Worm (Caenorhabditis elegans) whole organism, early embryonic: ENCODE data around the gene C24H11.2.

Experiments used
- B0310.2 ChIP-seq: sonication (generic microtip); optimal IDR thresholded peaks from 2 replicates; lab custom pipeline; 2016; ENCODE audit warnings: mild to moderate bottlenecking, missing genetic modification characterization, missing compliant biosample characterization
- F13C5.2 ChIP-seq: sonication (generic microtip); optimal IDR thresholded peaks from 2 replicates; lab custom pipeline; 2017; ENCODE audit warnings: mild to moderate bottlenecking, missing genetic modification characterization, inconsistent platforms, missing compliant biosample characterization
- aly-1 ChIP-seq: sonication (generic microtip); optimal IDR thresholded peaks from 2 replicates; lab custom pipeline; 2016; ENCODE audit warnings: missing genetic modification characterization, missing compliant biosample characterization
- ama-1 ChIP-seq: fragments of 150-350 bp; optimal IDR thresholded peaks from 2 replicates; lab custom pipeline; 2014
- ceh-13 ChIP-seq: fragments of 200-800 bp; sonication (Bioruptor generic); optimal IDR thresholded peaks from 2 replicates; lab custom pipeline; 2018; ENCODE audit warnings: mild to moderate bottlenecking, missing genetic modification characterization, missing compliant biosample characterization
- ceh-36 ChIP-seq: sonication (generic microtip); optimal IDR thresholded peaks from 2 replicates; lab custom pipeline; 2016; ENCODE audit warnings: missing genetic modification characterization, inconsistent platforms, missing compliant biosample characterization
- ets-7 ChIP-seq: sonication (generic microtip); optimal IDR thresholded peaks from 2 replicates; lab custom pipeline; 2016; ENCODE audit warnings: missing genotype, missing genetic modification characterization, missing compliant biosample characterization
- flt-1 ChIP-seq: fragments of 200-800 bp; sonication (Bioruptor generic); IDR thresholded peaks from 2 replicates; pipeline ENCODE4 v1.3.6; 2022; ENCODE audit warnings: missing genetic modification characterization, missing compliant biosample characterization
- hmbx-1 ChIP-seq: sonication (generic microtip); optimal IDR thresholded peaks from 2 replicates; lab custom pipeline; 2016; ENCODE audit warnings: mild to moderate bottlenecking, missing genetic modification characterization, missing compliant biosample characterization
- hmg-4 ChIP-seq: fragments of 200-800 bp; sonication (Bioruptor generic); optimal IDR thresholded peaks from 2 replicates; lab custom pipeline; 2018; ENCODE audit warnings: mild to moderate bottlenecking, missing genetic modification characterization, missing compliant biosample characterization
- hnd-1 ChIP-seq: sonication (generic microtip); optimal IDR thresholded peaks from 2 replicates; lab custom pipeline; 2016; ENCODE audit warnings: missing genetic modification characterization, missing compliant biosample characterization
- pes-1 ChIP-seq: fragments of 200-800 bp; sonication (Bioruptor generic); IDR thresholded peaks from 2 replicates; pipeline ENCODE4 v1.3.6; 2022; ENCODE audit warnings: missing genetic modification reagents, missing genetic modification characterization, missing compliant biosample characterization
- scrt-1 ChIP-seq: fragments of 200-800 bp; sonication (Bioruptor generic); IDR thresholded peaks from 2 replicates; pipeline ENCODE4 v1.3.6; 2022; ENCODE audit warnings: missing genetic modification characterization, missing compliant biosample characterization
- sea-1 ChIP-seq: fragments of 200-800 bp; sonication (Bioruptor generic); conservative IDR thresholded peaks from 2 replicates; pipeline ENCODE4 v1.3.6; 2022; ENCODE audit warnings: missing genetic modification characterization, missing compliant biosample characterization
- tbx-11 ChIP-seq: fragments of 200-800 bp; sonication (Bioruptor generic); IDR thresholded peaks from 2 replicates; pipeline ENCODE4 v1.3.6; 2022; ENCODE audit warnings: missing genetic modification characterization, missing compliant biosample characterization
- tbx-37 ChIP-seq: fragments of 200-800 bp; sonication (Bioruptor generic); conservative IDR thresholded peaks from 2 replicates; pipeline ENCODE4 v1.3.6; 2022; ENCODE audit warnings: missing genetic modification reagents, missing genetic modification characterization, missing compliant biosample characterization
- tra-4 ChIP-seq: sonication (generic microtip); optimal IDR thresholded peaks from 2 replicates; lab custom pipeline; 2017; ENCODE audit warnings: missing genetic modification characterization, missing compliant biosample characterization

Gene C24H11.2

DNA sequence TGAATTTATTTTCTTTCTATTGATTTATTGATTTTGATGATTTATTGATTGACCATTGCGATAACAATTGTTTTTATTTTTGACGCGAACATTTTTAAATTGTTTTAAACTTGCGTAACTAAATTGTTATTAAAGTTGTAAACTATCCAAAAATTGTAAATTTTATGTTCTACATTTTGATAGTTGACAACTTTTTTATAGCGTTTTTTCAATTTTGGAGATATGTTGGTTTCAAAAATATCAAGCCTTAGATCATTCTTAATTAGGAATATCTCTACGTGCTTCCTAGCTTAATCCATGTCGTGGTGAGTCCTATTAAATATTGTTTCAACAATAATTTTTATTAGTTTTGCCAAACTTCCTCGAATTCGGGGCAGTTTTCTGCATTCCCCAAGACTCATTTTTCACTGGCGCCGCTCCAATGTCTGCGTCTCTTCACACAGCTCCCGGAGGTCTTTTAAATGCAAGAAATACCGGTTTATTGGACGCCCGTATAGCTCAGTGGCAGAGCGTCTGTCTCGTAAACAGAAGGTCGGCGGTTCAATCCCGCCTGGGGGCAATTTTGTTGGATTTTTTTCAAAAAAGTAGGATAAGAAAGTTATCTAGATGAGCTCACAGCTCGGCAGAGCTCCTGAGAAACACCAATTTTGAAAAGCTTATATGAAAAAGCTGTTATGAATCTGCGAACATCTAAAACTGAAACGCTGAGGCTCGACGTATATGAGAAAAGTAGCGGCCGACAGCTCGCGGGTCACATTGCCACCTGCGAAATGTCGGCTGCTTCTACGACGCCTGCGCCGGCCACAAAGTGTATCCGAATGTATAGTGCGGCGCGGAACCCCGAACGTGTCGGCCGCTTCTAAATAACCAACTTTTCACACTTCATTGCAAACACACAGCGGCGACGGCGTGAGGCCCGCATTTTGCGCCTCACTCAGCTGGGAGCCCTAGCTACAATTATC lies at the start of gene C24H11.2:
TSS of gene C24H11.2 (minus strand) at position 51 of the 962 bp plus-strand sequence.
- TF ChIP-seq F13C5.2 (tag; lab: Kevin White, UChicago), result peak; percentile 17
- TF ChIP-seq scrt-1 (GFP tag; lab: Robert Waterston, UW), result peak; percentile 46; the same call in 1 of the 2 replicates
- TF ChIP-seq pes-1 (GFP tag; lab: Robert Waterston, UW), result peak; percentile 79
- TF ChIP-seq sea-1 (GFP tag; lab: Robert Waterston, UW), result 0 out of 2 replicates have a peak, but pooled peaks have one; percentile 60
- peak; percentile 14 for TF ChIP-seq hnd-1 (tag; lab: Kevin White, UChicago)
- peak; percentile 37; the same call in 1 of the 2 replicates for TF ChIP-seq tbx-37 (GFP tag; lab: Robert Waterston, UW)
- TF ChIP-seq flt-1 (GFP tag; lab: Robert Waterston, UW), result peak; percentile 11; the same call in 1 of the 2 replicates
- peak; percentile 31 for TF ChIP-seq ceh-36

DNA sequence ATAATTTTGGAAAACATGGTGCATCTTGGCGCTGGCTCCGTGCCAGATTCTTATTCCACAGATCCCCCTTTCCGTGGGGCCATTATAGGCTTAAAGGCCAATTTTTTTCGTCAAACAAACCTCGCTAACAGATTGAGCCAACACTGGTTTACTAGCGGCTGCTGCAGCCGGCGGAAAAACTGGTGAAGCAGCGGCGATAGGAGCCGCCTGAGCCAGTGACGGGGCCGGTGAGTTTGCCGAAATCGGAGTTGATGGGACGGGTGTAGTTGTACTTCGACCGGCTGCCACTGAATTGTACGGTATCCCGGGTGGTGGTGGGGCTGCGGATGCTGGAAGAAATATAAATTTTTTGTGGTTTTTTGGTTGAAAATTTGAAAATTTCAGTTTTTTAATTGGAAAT lies 49.6 kb upstream of the C24H11.2 start:
- no peak for TF ChIP-seq flt-1 (GFP tag; lab: Robert Waterston, UW)
- TF ChIP-seq sea-1 (GFP tag; lab: Robert Waterston, UW), result no peak
- TF ChIP-seq hmg-4 (GFP tag; lab: Kevin White, UChicago), result no peak
- TF ChIP-seq hnd-1 (tag; lab: Kevin White, UChicago), result no peak
- TF ChIP-seq tra-4 (tag; lab: Kevin White, UChicago), result no peak
- no peak for TF ChIP-seq scrt-1 (GFP tag; lab: Robert Waterston, UW)
- no peak for TF ChIP-seq ets-7 (tag; lab: Kevin White, UChicago)
- no peak for TF ChIP-seq F13C5.2 (tag; lab: Kevin White, UChicago)
- no peak for TF ChIP-seq ceh-13
- no peak for TF ChIP-seq tbx-11 (GFP tag; lab: Robert Waterston, UW)
- TF ChIP-seq B0310.2, result no peak

DNA sequence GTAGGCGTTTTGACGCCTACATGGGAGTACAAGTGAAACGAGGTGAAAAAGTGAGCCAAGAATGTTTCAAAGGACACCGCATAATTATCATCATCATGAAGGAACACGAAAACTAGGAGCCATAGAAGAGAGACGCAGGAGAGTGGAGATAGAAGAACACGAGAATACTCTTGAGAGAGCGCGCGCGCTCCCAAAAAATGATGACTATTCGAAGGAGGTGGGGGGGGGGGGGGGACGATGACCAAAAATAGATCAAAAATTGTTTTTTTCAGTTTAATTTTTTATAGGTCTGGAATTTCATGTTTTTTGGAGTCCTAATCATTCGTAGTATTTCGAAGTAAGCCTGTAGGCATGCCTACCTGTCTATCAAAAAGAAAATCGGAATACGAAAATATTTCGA lies 44.6 kb upstream of the C24H11.2 start:
- no peak for TF ChIP-seq B0310.2
- no peak for TF ChIP-seq flt-1 (GFP tag; lab: Robert Waterston, UW)

DNA sequence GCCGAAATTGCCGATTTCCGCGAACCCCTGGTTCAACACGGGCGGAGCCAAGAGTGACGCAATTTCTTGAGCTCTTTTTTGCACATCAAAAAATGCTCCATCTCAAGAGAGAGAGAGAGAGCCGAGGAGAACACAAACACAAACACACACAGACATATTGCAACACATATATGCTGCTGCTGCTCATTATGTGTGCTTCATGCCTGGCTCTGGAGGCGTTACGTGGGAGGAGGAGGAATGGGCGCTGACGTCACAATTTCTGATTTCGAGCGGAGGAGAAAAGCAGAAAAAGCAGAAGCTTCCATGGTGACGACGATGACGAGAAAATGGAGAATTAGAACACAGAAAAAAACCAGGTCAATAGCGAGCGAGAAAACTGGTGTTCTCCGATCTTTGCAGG lies 43.9 kb upstream of the C24H11.2 start:
- TF ChIP-seq pes-1 (GFP tag; lab: Robert Waterston, UW) (no peak), ceh-36 (no peak), scrt-1 (GFP tag; lab: Robert Waterston, UW) (no peak), hnd-1 (tag; lab: Kevin White, UChicago) (no peak), tbx-37 (GFP tag; lab: Robert Waterston, UW) (no peak), ceh-13 (no peak), B0310.2 (no peak), tbx-11 (GFP tag; lab: Robert Waterston, UW) (no peak), F13C5.2 (tag; lab: Kevin White, UChicago) (no peak), sea-1 (GFP tag; lab: Robert Waterston, UW) (no peak), flt-1 (GFP tag; lab: Robert Waterston, UW) (no peak), hmbx-1 (tag; lab: Kevin White, UChicago) (no peak), ets-7 (tag; lab: Kevin White, UChicago) (no peak), ama-1 (lab: Kevin White, UChicago) (no peak), aly-1 (tag; lab: Kevin White, UChicago) (no peak), hmg-4 (GFP tag; lab: Kevin White, UChicago) (no peak), tra-4 (tag; lab: Kevin White, UChicago) (no peak)

DNA sequence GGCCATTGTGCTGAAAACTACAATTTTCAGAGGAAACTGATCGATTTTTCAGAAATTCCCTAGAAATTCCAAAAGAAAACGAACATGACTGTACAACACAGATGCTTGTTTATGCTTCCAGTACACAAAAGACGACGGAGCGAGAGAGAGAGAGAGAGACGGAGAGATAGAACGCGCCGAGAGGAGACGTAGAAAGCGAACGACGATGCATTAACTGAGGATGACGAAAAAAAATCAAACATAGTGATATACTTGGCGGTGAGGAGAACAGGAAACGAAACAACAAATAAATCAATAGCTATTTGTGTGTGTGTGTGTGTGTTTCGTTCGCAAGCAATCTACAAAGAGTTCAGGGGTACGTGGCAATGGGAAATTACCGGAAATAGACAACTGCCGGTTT lies 42.6 kb upstream of the C24H11.2 start:
- TF ChIP-seq hnd-1 (tag; lab: Kevin White, UChicago) (no peak), flt-1 (GFP tag; lab: Robert Waterston, UW) (no peak), scrt-1 (GFP tag; lab: Robert Waterston, UW) (no peak), ets-7 (tag; lab: Kevin White, UChicago) (no peak), tbx-11 (GFP tag; lab: Robert Waterston, UW) (no peak), tbx-37 (GFP tag; lab: Robert Waterston, UW) (no peak), sea-1 (GFP tag; lab: Robert Waterston, UW) (no peak), ama-1 (lab: Kevin White, UChicago) (no peak), hmbx-1 (tag; lab: Kevin White, UChicago) (no peak), pes-1 (GFP tag; lab: Robert Waterston, UW) (no peak), ceh-36 (no peak), F13C5.2 (tag; lab: Kevin White, UChicago) (no peak), hmg-4 (GFP tag; lab: Kevin White, UChicago) (no peak), B0310.2 (no peak), ceh-13 (no peak)

DNA sequence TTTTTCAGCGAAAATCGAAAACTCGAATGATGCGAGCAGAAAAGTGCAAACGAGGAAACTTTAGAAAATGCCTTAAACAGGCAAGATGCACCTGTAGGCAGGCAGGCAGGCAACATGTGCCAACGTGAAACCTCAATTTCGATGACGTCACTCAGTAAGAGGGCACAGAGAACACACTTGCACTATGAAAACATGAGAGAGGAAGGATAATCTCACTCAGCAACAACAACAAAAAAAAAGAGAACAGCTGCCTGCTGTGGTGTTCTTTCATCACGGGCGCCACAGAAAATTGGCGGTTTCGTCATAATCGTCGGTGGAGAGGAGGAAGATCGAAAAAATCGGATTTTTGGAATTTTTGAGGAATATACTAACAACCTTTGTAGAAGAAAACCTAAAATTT lies 42.0 kb upstream of the C24H11.2 start:
- no peak for TF ChIP-seq pes-1 (GFP tag; lab: Robert Waterston, UW)
- TF ChIP-seq hmg-4 (GFP tag; lab: Kevin White, UChicago), result no peak

DNA sequence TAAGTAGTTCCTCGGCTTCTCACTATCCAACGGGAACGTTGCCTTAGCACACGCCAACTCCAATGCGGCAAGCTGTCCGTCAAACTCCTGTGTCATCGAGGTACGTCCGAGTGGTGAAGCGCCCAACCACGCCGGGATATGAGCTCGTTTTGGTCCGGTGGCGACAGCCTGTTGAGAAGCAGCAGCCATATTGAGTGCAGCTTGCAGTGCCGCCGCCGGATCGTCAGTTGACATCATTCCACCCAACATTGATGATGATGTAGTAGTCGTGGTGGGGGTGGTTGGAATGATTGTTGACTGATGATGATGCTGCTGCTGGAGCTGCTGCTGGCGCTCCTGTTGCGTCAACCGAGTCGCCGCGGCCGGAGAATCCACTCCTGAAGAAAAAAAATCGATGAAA lies 41.3 kb upstream of the C24H11.2 start:
- TF ChIP-seq ets-7 (tag; lab: Kevin White, UChicago), result no peak
- TF ChIP-seq hmg-4 (GFP tag; lab: Kevin White, UChicago), result no peak
- TF ChIP-seq hnd-1 (tag; lab: Kevin White, UChicago), result no peak
